Worm (Caenorhabditis elegans) whole organism, late embryonic: ENCODE results near the gene sulp-4.

Experiments used
- K02D7.2 ChIP-seq: sonication (generic microtip); optimal IDR thresholded peaks from 2 replicates; lab custom pipeline; 2017; ENCODE audit warnings: mild to moderate bottlenecking, missing genetic modification characterization, missing compliant biosample characterization
- K09A11.1 ChIP-seq: sonication (generic microtip); optimal IDR thresholded peaks from 2 replicates; lab custom pipeline; 2017; ENCODE audit warnings: antibody characterized with exemption, mild to moderate bottlenecking, missing genetic modification characterization, missing compliant biosample characterization; ENCODE audit not compliant: insufficient read depth
- ama-1 ChIP-seq: fragments of 150-350 bp; optimal IDR thresholded peaks from 2 replicates; lab custom pipeline; 2014
- ceh-18 ChIP-seq: sonication (generic microtip); optimal IDR thresholded peaks from 2 replicates; lab custom pipeline; 2016; ENCODE audit warnings: missing genetic modification characterization, missing compliant biosample characterization
- ceh-2 ChIP-seq: sonication (generic microtip); optimal IDR thresholded peaks from 2 replicates; lab custom pipeline; 2016; ENCODE audit warnings: missing genotype, missing genetic modification characterization, missing compliant biosample characterization
- ceh-30 ChIP-seq: fragments of 150-350 bp; optimal IDR thresholded peaks from 2 replicates; lab custom pipeline; 2014; ENCODE audit warnings: missing biosample characterization, missing genetic modification characterization
- ceh-31 ChIP-seq: sonication (generic microtip); optimal IDR thresholded peaks from 2 replicates; lab custom pipeline; 2016; ENCODE audit warnings: missing genetic modification characterization, missing compliant biosample characterization
- ceh-34 ChIP-seq: sonication (generic microtip); optimal IDR thresholded peaks from 2 replicates; lab custom pipeline; 2016; ENCODE audit warnings: mild to moderate bottlenecking, missing genetic modification characterization, missing compliant biosample characterization
- ceh-45 ChIP-seq: fragments of 200-800 bp; sonication (Bioruptor generic); IDR thresholded peaks from 2 replicates; pipeline ENCODE4 v1.3.6; 2022; ENCODE audit warnings: missing genetic modification reagents, missing genetic modification characterization, missing compliant biosample characterization
- ceh-48 ChIP-seq: sonication (generic microtip); optimal IDR thresholded peaks from 2 replicates; lab custom pipeline; 2016; ENCODE audit warnings: missing genetic modification characterization, inconsistent platforms, missing compliant biosample characterization
- ceh-9 ChIP-seq: sonication (generic microtip); optimal IDR thresholded peaks from 2 replicates; lab custom pipeline; 2016; ENCODE audit warnings: mild to moderate bottlenecking, missing genetic modification characterization, inconsistent platforms, missing compliant biosample characterization
- elt-4 ChIP-seq: sonication (generic microtip); optimal IDR thresholded peaks from 2 replicates; lab custom pipeline; 2016; ENCODE audit warnings: missing genetic modification characterization, missing compliant biosample characterization
- ets-4 ChIP-seq: sonication (generic microtip); optimal IDR thresholded peaks from 2 replicates; lab custom pipeline; 2016; ENCODE audit warnings: missing genetic modification characterization, missing compliant biosample characterization
- eyg-1 ChIP-seq: sonication (generic microtip); optimal IDR thresholded peaks from 2 replicates; lab custom pipeline; 2016; ENCODE audit warnings: missing genotype, missing genetic modification characterization, missing compliant biosample characterization
- fax-1 ChIP-seq: sonication (generic microtip); optimal IDR thresholded peaks from 2 replicates; lab custom pipeline; 2016; ENCODE audit warnings: missing genotype, missing genetic modification characterization, missing compliant biosample characterization
- hlh-15 ChIP-seq: sonication (generic microtip); optimal IDR thresholded peaks from 2 replicates; lab custom pipeline; 2016; ENCODE audit warnings: missing genetic modification characterization, missing compliant biosample characterization
- hlh-8 ChIP-seq: sonication (generic microtip); optimal IDR thresholded peaks from 2 replicates; lab custom pipeline; 2016; ENCODE audit warnings: missing genotype, missing genetic modification characterization, missing compliant biosample characterization
- lin-11 ChIP-seq: fragments of 200-800 bp; sonication (Bioruptor generic); optimal IDR thresholded peaks from 2 replicates; lab custom pipeline; 2018; ENCODE audit warnings: mild to moderate bottlenecking, missing genetic modification characterization, missing compliant biosample characterization
- nfya-1 ChIP-seq: sonication (generic microtip); optimal IDR thresholded peaks from 2 replicates; lab custom pipeline; 2017; ENCODE audit warnings: missing genetic modification characterization, mild to moderate bottlenecking, missing compliant biosample characterization, antibody characterized with exemption, moderate library complexity
- odd-2 ChIP-seq: sonication (generic microtip); optimal IDR thresholded peaks from 2 replicates; lab custom pipeline; 2017; ENCODE audit warnings: antibody characterized with exemption, mild to moderate bottlenecking, missing genetic modification characterization, missing compliant biosample characterization
- pag-3 ChIP-seq: sonication (generic microtip); optimal IDR thresholded peaks from 2 replicates; lab custom pipeline; 2016; ENCODE audit warnings: missing compliant biosample characterization, missing genetic modification characterization, borderline replicate concordance
- pat-9 ChIP-seq: fragments of 200-800 bp; sonication (Bioruptor generic); optimal IDR thresholded peaks from 2 replicates; lab custom pipeline; 2018; ENCODE audit warnings: mild to moderate bottlenecking, missing genetic modification characterization, moderate library complexity, missing compliant biosample characterization
- pax-1 ChIP-seq: fragments of 150-350 bp; optimal IDR thresholded peaks from 2 replicates; lab custom pipeline; 2014; ENCODE audit warnings: missing biosample characterization, missing genetic modification characterization
- pqm-1 ChIP-seq: sonication (generic microtip); optimal IDR thresholded peaks from 2 replicates; lab custom pipeline; 2016; ENCODE audit warnings: missing genetic modification characterization, missing compliant biosample characterization
- ref-2 ChIP-seq: sonication (generic microtip); optimal IDR thresholded peaks from 2 replicates; lab custom pipeline; 2016; ENCODE audit warnings: missing genetic modification characterization, missing compliant biosample characterization
- rnt-1 ChIP-seq: sonication (generic microtip); optimal IDR thresholded peaks from 2 replicates; lab custom pipeline; 2016; ENCODE audit warnings: missing genetic modification characterization, missing compliant biosample characterization
- sox-2 ChIP-seq: fragments of 200-800 bp; sonication (Bioruptor generic); IDR thresholded peaks from 2 replicates; pipeline ENCODE4 v1.3.6; 2022; ENCODE audit warnings: missing genetic modification reagents, missing genetic modification characterization, missing compliant biosample characterization
- tbx-2 ChIP-seq: sonication (generic microtip); optimal IDR thresholded peaks from 2 replicates; lab custom pipeline; 2016; ENCODE audit warnings: missing genetic modification characterization, missing compliant biosample characterization
- tbx-7 ChIP-seq: sonication (generic microtip); optimal IDR thresholded peaks from 2 replicates; lab custom pipeline; 2016; ENCODE audit warnings: missing genotype, missing genetic modification characterization, missing compliant biosample characterization
- unc-55 ChIP-seq: sonication (generic microtip); optimal IDR thresholded peaks from 2 replicates; lab custom pipeline; 2017; ENCODE audit warnings: missing biosample characterization, missing genetic modification reagents, missing genetic modification characterization

The sulp-4 gene

ce11 chrV:11917186-11917585 is 42.0 kb downstream of the sulp-4 start, which contains the start of gene R31.2:
R31.2 (plus strand) TSS chrV:11917573.
- TF ChIP-seq ama-1 (lab: Kevin White, UChicago) (no peak), odd-2 (tag; lab: Kevin White, UChicago) (no peak), eyg-1 (tag; lab: Kevin White, UChicago) (no peak), unc-55 (GFP tag; lab: Kevin White, UChicago) (no peak), pag-3 (tag; lab: Kevin White, UChicago) (no peak), ceh-30 (tag; lab: Kevin White, UChicago) (no peak), elt-4 (tag; lab: Kevin White, UChicago) (no peak), K09A11.1 (no peak), sox-2 (GFP tag; lab: Robert Waterston, UW) (no peak), ref-2 (tag; lab: Kevin White, UChicago) (no peak), hlh-8 (no peak)

ce11 chrV:11919639-11920038 is 44.5 kb downstream of the sulp-4 start:
- TF ChIP-seq ets-4 (tag; lab: Kevin White, UChicago) (no peak), ceh-45 (GFP tag; lab: Robert Waterston, UW) (no peak)

- TF ChIP-seq ceh-9 (tag; lab: Kevin White, UChicago) (no peak), unc-55 (GFP tag; lab: Kevin White, UChicago) (peak; percentile 55), elt-4 (tag; lab: Kevin White, UChicago) (no peak)
- TF ChIP-seq, all 69 proteins: peak for 1
Observed at ce11 chrV:11921229-11921628, 46.1 kb downstream of the sulp-4 start.

ce11 chrV:11921689-11922517 is 46.7 kb downstream of the sulp-4 start:
- TF ChIP-seq pax-1 (tag; lab: Kevin White, UChicago), result no peak
- peak; percentile 18 for TF ChIP-seq unc-55 (GFP tag; lab: Kevin White, UChicago)
- peak; percentile 4 for TF ChIP-seq rnt-1 (tag; lab: Kevin White, UChicago)
- TF ChIP-seq ceh-31 (tag; lab: Kevin White, UChicago), result peak; percentile 45
- TF ChIP-seq nfya-1, result peak; percentile 19
- TF ChIP-seq pqm-1 (tag; lab: Kevin White, UChicago), result no peak
- TF ChIP-seq ceh-18 (tag; lab: Kevin White, UChicago), result peak; percentile 23

ce11 chrV:11927346-11927745 is 52.2 kb downstream of the sulp-4 start, which contains the start of gene osm-6:
osm-6 (minus strand) TSS chrV:11927446.
- TF ChIP-seq ceh-48 (no peak), tbx-2 (tag; lab: Kevin White, UChicago) (no peak), odd-2 (tag; lab: Kevin White, UChicago) (no peak), elt-4 (tag; lab: Kevin White, UChicago) (no peak), pat-9 (tag; lab: Kevin White, UChicago) (no peak), pag-3 (tag; lab: Kevin White, UChicago) (no peak), K02D7.2 (tag; lab: Kevin White, UChicago) (no peak), ceh-34 (no peak), ceh-30 (tag; lab: Kevin White, UChicago) (no peak), fax-1 (tag; lab: Kevin White, UChicago) (no peak), hlh-15 (tag; lab: Kevin White, UChicago) (no peak), tbx-7 (no peak), lin-11 (tag; lab: Kevin White, UChicago) (no peak), ceh-9 (tag; lab: Kevin White, UChicago) (no peak), ceh-2 (tag; lab: Kevin White, UChicago) (no peak)
